Worm (Caenorhabditis elegans) whole organism, late embryonic: Measurements from ENCODE around the gene lin-15A.

Source experiments
- C08G9.2 ChIP-seq: sonication (generic microtip); optimal IDR thresholded peaks from 2 replicates; lab custom pipeline; 2016; ENCODE audit warnings: mild to moderate bottlenecking, missing genetic modification characterization, moderate library complexity, missing compliant biosample characterization
- F13H6.1 ChIP-seq: sonication (generic microtip); optimal IDR thresholded peaks from 2 replicates; lab custom pipeline; 2016; ENCODE audit warnings: missing genetic modification characterization, missing compliant biosample characterization
- K02D7.2 ChIP-seq: sonication (generic microtip); optimal IDR thresholded peaks from 2 replicates; lab custom pipeline; 2017; ENCODE audit warnings: mild to moderate bottlenecking, missing genetic modification characterization, missing compliant biosample characterization
- K09A11.1 ChIP-seq: sonication (generic microtip); optimal IDR thresholded peaks from 2 replicates; lab custom pipeline; 2017; ENCODE audit warnings: antibody characterized with exemption, mild to moderate bottlenecking, missing genetic modification characterization, missing compliant biosample characterization; ENCODE audit not compliant: insufficient read depth
- Y22D7AL.16 ChIP-seq: sonication (generic microtip); optimal IDR thresholded peaks from 2 replicates; lab custom pipeline; 2016; ENCODE audit warnings: missing genetic modification characterization, missing compliant biosample characterization
- ama-1 ChIP-seq: fragments of 150-350 bp; optimal IDR thresholded peaks from 2 replicates; lab custom pipeline; 2014
- ceh-14 ChIP-seq: sonication (generic microtip); optimal IDR thresholded peaks from 2 replicates; lab custom pipeline; 2016; ENCODE audit warnings: missing genotype, missing genetic modification characterization, missing compliant biosample characterization
- ceh-19 ChIP-seq: fragments of 200-800 bp; sonication (Bioruptor generic); optimal IDR thresholded peaks from 2 replicates; lab custom pipeline; 2018; ENCODE audit warnings: mild to moderate bottlenecking, missing genetic modification characterization, missing compliant biosample characterization
- ceh-2 ChIP-seq: sonication (generic microtip); optimal IDR thresholded peaks from 2 replicates; lab custom pipeline; 2016; ENCODE audit warnings: missing genotype, missing genetic modification characterization, missing compliant biosample characterization
- ceh-22 ChIP-seq: sonication (generic microtip); optimal IDR thresholded peaks from 2 replicates; lab custom pipeline; 2017; ENCODE audit warnings: missing biosample characterization, missing genetic modification characterization
- ceh-24 ChIP-seq: sonication (generic microtip); optimal IDR thresholded peaks from 2 replicates; lab custom pipeline; 2016; ENCODE audit warnings: mild to moderate bottlenecking, missing genetic modification characterization, missing compliant biosample characterization
- ceh-30 ChIP-seq: fragments of 150-350 bp; optimal IDR thresholded peaks from 2 replicates; lab custom pipeline; 2014; ENCODE audit warnings: missing biosample characterization, missing genetic modification characterization
- ceh-31 ChIP-seq: sonication (generic microtip); optimal IDR thresholded peaks from 2 replicates; lab custom pipeline; 2016; ENCODE audit warnings: missing genetic modification characterization, missing compliant biosample characterization
- ceh-6 ChIP-seq: fragments of 200-800 bp; sonication (Bioruptor generic); optimal IDR thresholded peaks from 2 replicates; lab custom pipeline; 2018; ENCODE audit warnings: mild to moderate bottlenecking, missing genetic modification characterization, missing compliant biosample characterization
- ceh-9 ChIP-seq: sonication (generic microtip); optimal IDR thresholded peaks from 2 replicates; lab custom pipeline; 2016; ENCODE audit warnings: mild to moderate bottlenecking, missing genetic modification characterization, inconsistent platforms, missing compliant biosample characterization
- che-1 ChIP-seq: sonication (generic microtip); optimal IDR thresholded peaks from 2 replicates; lab custom pipeline; 2016; ENCODE audit warnings: mild to moderate bottlenecking, missing genetic modification characterization, missing compliant biosample characterization
- dmd-4 ChIP-seq: sonication (generic microtip); optimal IDR thresholded peaks from 2 replicates; lab custom pipeline; 2016; ENCODE audit warnings: borderline replicate concordance, missing genetic modification characterization, missing compliant biosample characterization
- dve-1 ChIP-seq: sonication (generic microtip); optimal IDR thresholded peaks from 2 replicates; lab custom pipeline; 2017; ENCODE audit warnings: antibody characterized with exemption, mild to moderate bottlenecking, missing genetic modification characterization, missing compliant biosample characterization
- elt-2 ChIP-seq: sonication (generic microtip); optimal IDR thresholded peaks from 2 replicates; lab custom pipeline; 2016; ENCODE audit warnings: missing genetic modification reagents, missing genetic modification characterization, missing compliant biosample characterization
- elt-4 ChIP-seq: sonication (generic microtip); optimal IDR thresholded peaks from 2 replicates; lab custom pipeline; 2016; ENCODE audit warnings: missing genetic modification characterization, missing compliant biosample characterization
- ets-4 ChIP-seq: sonication (generic microtip); optimal IDR thresholded peaks from 2 replicates; lab custom pipeline; 2016; ENCODE audit warnings: missing genetic modification characterization, missing compliant biosample characterization
- fax-1 ChIP-seq: sonication (generic microtip); optimal IDR thresholded peaks from 2 replicates; lab custom pipeline; 2016; ENCODE audit warnings: missing genotype, missing genetic modification characterization, missing compliant biosample characterization
- fkh-6 ChIP-seq: sonication (generic microtip); optimal IDR thresholded peaks from 2 replicates; lab custom pipeline; 2016; ENCODE audit warnings: missing genetic modification characterization, missing compliant biosample characterization
- hlh-15 ChIP-seq: sonication (generic microtip); optimal IDR thresholded peaks from 2 replicates; lab custom pipeline; 2016; ENCODE audit warnings: missing genetic modification characterization, missing compliant biosample characterization
- hlh-6 ChIP-seq: sonication (generic microtip); optimal IDR thresholded peaks from 2 replicates; lab custom pipeline; 2016; ENCODE audit warnings: missing genotype, missing genetic modification characterization, missing compliant biosample characterization
- hlh-8 ChIP-seq: sonication (generic microtip); optimal IDR thresholded peaks from 2 replicates; lab custom pipeline; 2016; ENCODE audit warnings: missing genotype, missing genetic modification characterization, missing compliant biosample characterization
- lim-6 ChIP-seq: sonication (generic microtip); optimal IDR thresholded peaks from 2 replicates; lab custom pipeline; 2016; ENCODE audit warnings: missing genetic modification characterization, missing compliant biosample characterization
- lin-11 ChIP-seq: fragments of 200-800 bp; sonication (Bioruptor generic); optimal IDR thresholded peaks from 2 replicates; lab custom pipeline; 2018; ENCODE audit warnings: mild to moderate bottlenecking, missing genetic modification characterization, missing compliant biosample characterization
- mec-3 ChIP-seq: sonication (generic microtip); optimal IDR thresholded peaks from 2 replicates; lab custom pipeline; 2016; ENCODE audit warnings: borderline replicate concordance, missing genetic modification characterization, missing compliant biosample characterization
- npax-4 ChIP-seq: sonication (generic microtip); optimal IDR thresholded peaks from 2 replicates; lab custom pipeline; 2016; ENCODE audit warnings: missing genetic modification characterization, missing compliant biosample characterization
- pag-3 ChIP-seq: sonication (generic microtip); optimal IDR thresholded peaks from 2 replicates; lab custom pipeline; 2016; ENCODE audit warnings: missing compliant biosample characterization, missing genetic modification characterization, borderline replicate concordance
- pat-9 ChIP-seq: fragments of 200-800 bp; sonication (Bioruptor generic); optimal IDR thresholded peaks from 2 replicates; lab custom pipeline; 2018; ENCODE audit warnings: mild to moderate bottlenecking, missing genetic modification characterization, moderate library complexity, missing compliant biosample characterization
- pha-4 ChIP-seq: fragments of 150-350 bp; optimal IDR thresholded peaks from 2 replicates; lab custom pipeline; 2018; ENCODE audit warnings: missing biosample characterization, missing genetic modification reagents, missing genetic modification characterization
- pqm-1 ChIP-seq: sonication (generic microtip); optimal IDR thresholded peaks from 2 replicates; lab custom pipeline; 2016; ENCODE audit warnings: missing genetic modification characterization, missing compliant biosample characterization
- ref-2 ChIP-seq: sonication (generic microtip); optimal IDR thresholded peaks from 2 replicates; lab custom pipeline; 2016; ENCODE audit warnings: missing genetic modification characterization, missing compliant biosample characterization
- rnt-1 ChIP-seq: sonication (generic microtip); optimal IDR thresholded peaks from 2 replicates; lab custom pipeline; 2016; ENCODE audit warnings: missing genetic modification characterization, missing compliant biosample characterization
- sdc-2 ChIP-seq: sonication (generic microtip); optimal IDR thresholded peaks from 2 replicates; lab custom pipeline; 2016; ENCODE audit warnings: missing genotype, missing genetic modification characterization, missing compliant biosample characterization
- sox-4 ChIP-seq: sonication (generic microtip); optimal IDR thresholded peaks from 2 replicates; lab custom pipeline; 2017; ENCODE audit warnings: mild to moderate bottlenecking, missing genetic modification characterization, inconsistent platforms, missing compliant biosample characterization
- tbx-2 ChIP-seq: sonication (generic microtip); optimal IDR thresholded peaks from 2 replicates; lab custom pipeline; 2016; ENCODE audit warnings: missing genetic modification characterization, missing compliant biosample characterization
- unc-42 ChIP-seq: sonication (generic microtip); optimal IDR thresholded peaks from 2 replicates; lab custom pipeline; 2016; ENCODE audit warnings: missing genotype, missing genetic modification characterization, missing compliant biosample characterization
- unc-86 ChIP-seq: sonication (generic microtip); optimal IDR thresholded peaks from 2 replicates; lab custom pipeline; 2016; ENCODE audit warnings: missing genetic modification characterization, missing compliant biosample characterization

Gene lin-15A

ce11 chrX:15707366-15707892 lies 24.3 kb upstream of the lin-15A start (continued):
- TF ChIP-seq ceh-6 (GFP tag; lab: Kevin White, UChicago) (no peak), pqm-1 (no peak), lin-11 (tag; lab: Kevin White, UChicago) (no peak), pha-4 (tag; lab: Kevin White, UChicago) (no peak), hlh-8 (tag; lab: Kevin White, UChicago) (no peak), ama-1 (lab: Kevin White, UChicago) (no peak), ref-2 (peak; percentile 84), rnt-1 (tag; lab: Kevin White, UChicago) (peak; percentile 90), elt-2 (tag; lab: Kevin White, UChicago) (peak; percentile 59), ets-4 (peak; percentile 59), ceh-9 (no peak), Y22D7AL.16 (tag; lab: Kevin White, UChicago) (no peak), npax-4 (tag; lab: Kevin White, UChicago) (no peak), ceh-14 (peak; percentile 79)

- TF ChIP-seq unc-42 (tag; lab: Kevin White, UChicago) (no peak), pqm-1 (no peak), fax-1 (tag; lab: Kevin White, UChicago) (no peak), tbx-2 (tag; lab: Kevin White, UChicago) (no peak), Y22D7AL.16 (tag; lab: Kevin White, UChicago) (no peak), K09A11.1 (tag; lab: Kevin White, UChicago) (no peak), hlh-6 (tag; lab: Kevin White, UChicago) (no peak), lim-6 (tag; lab: Kevin White, UChicago) (no peak), pha-4 (tag; lab: Kevin White, UChicago) (no peak), lin-11 (tag; lab: Kevin White, UChicago) (no peak), ets-4 (no peak), ceh-19 (GFP tag; lab: Kevin White, UChicago) (no peak), fkh-6 (tag; lab: Kevin White, UChicago) (no peak), sox-4 (tag; lab: Kevin White, UChicago) (no peak), F13H6.1 (tag; lab: Kevin White, UChicago) (no peak), K02D7.2 (tag; lab: Kevin White, UChicago) (no peak)
Observed at ce11 chrX:15707913-15708312, 23.9 kb upstream of the lin-15A start, which contains the start of gene nhr-48. Gene nhr-48, plus strand, starts transcription at chrX:15708213.

- TF ChIP-seq hlh-6 (tag; lab: Kevin White, UChicago) (no peak), ama-1 (lab: Kevin White, UChicago) (no peak), elt-4 (tag; lab: Kevin White, UChicago) (no peak), ceh-30 (no peak), ceh-31 (tag; lab: Kevin White, UChicago) (no peak), sdc-2 (tag; lab: Kevin White, UChicago) (no peak), C08G9.2 (tag; lab: Kevin White, UChicago) (no peak), npax-4 (tag; lab: Kevin White, UChicago) (no peak), ceh-9 (no peak), pag-3 (tag; lab: Kevin White, UChicago) (no peak), fkh-6 (tag; lab: Kevin White, UChicago) (no peak), rnt-1 (tag; lab: Kevin White, UChicago) (no peak), che-1 (tag; lab: Kevin White, UChicago) (no peak), unc-86 (tag; lab: Kevin White, UChicago) (no peak)
Observed at ce11 chrX:15709594-15709993, 22.2 kb upstream of the lin-15A start.

ce11 chrX:15713189-15713588 lies 18.6 kb upstream of the lin-15A start:
- no peak for TF ChIP-seq ets-4
- no peak for TF ChIP-seq hlh-15
- TF ChIP-seq tbx-2 (tag; lab: Kevin White, UChicago), result no peak
- no peak for TF ChIP-seq sdc-2 (tag; lab: Kevin White, UChicago)
- TF ChIP-seq pag-3 (tag; lab: Kevin White, UChicago), result no peak
- no peak for TF ChIP-seq pat-9
- TF ChIP-seq ceh-31 (tag; lab: Kevin White, UChicago), result no peak
- TF ChIP-seq ceh-2 (tag; lab: Kevin White, UChicago), result no peak
- no peak for TF ChIP-seq ceh-24
- TF ChIP-seq ceh-22, result no peak
- no peak for TF ChIP-seq dmd-4 (tag; lab: Kevin White, UChicago)
- TF ChIP-seq ref-2, result no peak
- no peak for TF ChIP-seq dve-1
- TF ChIP-seq mec-3, result no peak
- TF ChIP-seq, all 69 proteins: peak for 0
